Worm (Caenorhabditis elegans) whole organism, L4 larva: Measurements from ENCODE around the gene F46B6.2.

Experiments used
- F37D6.2 ChIP-seq: sonication (generic microtip); optimal IDR thresholded peaks from 2 replicates; lab custom pipeline; 2016; ENCODE audit warnings: mild to moderate bottlenecking, missing genetic modification characterization, missing compliant biosample characterization
- F44E2.7 ChIP-seq: fragments of 200-800 bp; sonication (Bioruptor generic); IDR thresholded peaks from 2 replicates; pipeline ENCODE4 v2.1.2; 2022; ENCODE audit warnings: missing genetic modification characterization, missing compliant biosample characterization
- R02D3.7 ChIP-seq: fragments of 150-350 bp; sonication (generic microtip); optimal IDR thresholded peaks from 3 replicates; lab custom pipeline; 2014; ENCODE audit warnings: missing biosample characterization, missing genetic modification characterization
- T20F7.1 ChIP-seq: fragments of 200-800 bp; sonication (Bioruptor generic); optimal IDR thresholded peaks from 2 replicates; lab custom pipeline; 2018; ENCODE audit warnings: mild to moderate bottlenecking, missing genetic modification characterization, missing compliant biosample characterization
- T26A8.4 ChIP-seq: fragments of 200-800 bp; sonication (Bioruptor generic); IDR thresholded peaks from 2 replicates; pipeline ENCODE4 v1.3.6; 2022; ENCODE audit warnings: missing genetic modification characterization, missing compliant biosample characterization
- Y105C5A.15 ChIP-seq: fragments of 200-800 bp; sonication (Bioruptor generic); IDR thresholded peaks from 2 replicates; pipeline ENCODE4 v1.3.6; 2022; ENCODE audit warnings: missing genetic modification characterization, missing compliant biosample characterization
- Y5F2A.4 ChIP-seq: fragments of 200-800 bp; sonication (Bioruptor generic); optimal IDR thresholded peaks from 2 replicates; lab custom pipeline; 2018; ENCODE audit warnings: mild to moderate bottlenecking, missing genetic modification characterization, missing compliant biosample characterization
- ZK546.5 ChIP-seq, 2 experiments: sonication (generic microtip); optimal IDR thresholded peaks; 2 replicates each; lab custom pipeline; 2017; ENCODE audit warnings: missing biosample characterization in 2 of 2, missing genetic modification characterization in 2 of 2
- aha-1 ChIP-seq: fragments of 150-350 bp; peaks from one replicate; lab custom pipeline; 2014; ENCODE audit warnings: missing biosample characterization, missing genetic modification characterization
- aly-2 ChIP-seq: sonication (generic microtip); optimal IDR thresholded peaks from 2 replicates; lab custom pipeline; 2018; ENCODE audit warnings: missing biosample characterization, missing genetic modification characterization
- ama-1 ChIP-seq: fragments of 150-350 bp; optimal IDR thresholded peaks from 2 replicates; lab custom pipeline; 2014; ENCODE audit warnings: inconsistent platforms, mixed read lengths
- attf-4 ChIP-seq: sonication (generic microtip); optimal IDR thresholded peaks from 3 replicates; lab custom pipeline; 2017; ENCODE audit warnings: missing biosample characterization, missing genetic modification characterization
- ceh-32 ChIP-seq: sonication (generic microtip); optimal IDR thresholded peaks from 2 replicates; lab custom pipeline; 2016; ENCODE audit warnings: mild to moderate bottlenecking, missing genetic modification characterization, missing compliant biosample characterization; ENCODE audit not compliant: poor library complexity
- cey-2 ChIP-seq: sonication (generic microtip); optimal IDR thresholded peaks from 3 replicates; lab custom pipeline; 2017; ENCODE audit warnings: missing genetic modification characterization, mild to moderate bottlenecking, missing compliant biosample characterization, antibody characterized with exemption, borderline replicate concordance; ENCODE audit not compliant: insufficient read depth
- ctbp-1 ChIP-seq: fragments of 200-800 bp; sonication (Bioruptor generic); IDR thresholded peaks from 2 replicates; pipeline ENCODE4 v1.3.6; 2022; ENCODE audit warnings: missing genetic modification reagents, missing genetic modification characterization, missing compliant biosample characterization
- daf-12 ChIP-seq: fragments of 150-350 bp; optimal IDR thresholded peaks from 2 replicates; lab custom pipeline; 2014; ENCODE audit warnings: missing biosample characterization, missing genetic modification reagents, missing genetic modification characterization
- dmd-8 ChIP-seq: fragments of 200-800 bp; sonication (Bioruptor generic); IDR thresholded peaks from 2 replicates; pipeline ENCODE4 v1.3.6; 2022; ENCODE audit warnings: missing genetic modification characterization, missing compliant biosample characterization
- egl-43 ChIP-seq: fragments of 200-800 bp; sonication (Bioruptor generic); IDR thresholded peaks from 2 replicates; pipeline ENCODE4 v1.3.6; 2022; ENCODE audit warnings: missing genetic modification reagents, missing genetic modification characterization, missing compliant biosample characterization
- fkh-10 ChIP-seq: fragments of 150-350 bp; optimal IDR thresholded peaks from 2 replicates; lab custom pipeline; 2014; ENCODE audit warnings: missing biosample characterization, missing genetic modification reagents, missing genetic modification characterization
- gei-8 ChIP-seq: fragments of 200-800 bp; sonication (Bioruptor generic); optimal IDR thresholded peaks from 2 replicates; lab custom pipeline; 2018; ENCODE audit warnings: mild to moderate bottlenecking, missing genetic modification characterization, missing compliant biosample characterization
- hlh-30 ChIP-seq: sonication (generic microtip); optimal IDR thresholded peaks from 2 replicates; lab custom pipeline; 2017; ENCODE audit warnings: antibody characterized with exemption, mild to moderate bottlenecking, missing genetic modification characterization, missing compliant biosample characterization; ENCODE audit not compliant: insufficient read depth
- jun-1 ChIP-seq: fragments of 150-350 bp; optimal IDR thresholded peaks from 2 replicates; lab custom pipeline; 2014; ENCODE audit warnings: missing biosample characterization, missing genetic modification reagents, missing genetic modification characterization
- lim-7 ChIP-seq: fragments of 200-800 bp; sonication (Bioruptor generic); IDR thresholded peaks from 2 replicates; pipeline ENCODE4 v1.3.6; 2022; ENCODE audit warnings: missing genetic modification characterization, missing compliant biosample characterization
- lin-1 ChIP-seq: fragments of 200-800 bp; sonication (Bioruptor generic); IDR thresholded peaks from 2 replicates; pipeline ENCODE4 v1.3.6; 2022; ENCODE audit warnings: missing genetic modification reagents, missing genetic modification characterization, missing compliant biosample characterization
- lin-29 ChIP-seq: fragments of 200-800 bp; sonication (Bioruptor generic); IDR thresholded peaks from 2 replicates; pipeline ENCODE4 v1.3.6; 2022; ENCODE audit warnings: missing genetic modification reagents, missing genetic modification characterization, missing compliant biosample characterization
- lsy-2 ChIP-seq, 2 experiments: fragments of 150-350 bp in 1 of 2; sonication (generic microtip) in 1 of 2; optimal IDR thresholded peaks; 2 replicates each; lab custom pipeline; 2014 to 2017; ENCODE audit warnings: missing biosample characterization in 2 of 2, missing genetic modification characterization in 2 of 2
- madf-5 ChIP-seq, 2 experiments: fragments of 200-800 bp; sonication (Bioruptor generic); IDR thresholded peaks; 2 replicates each; pipeline ENCODE4 v1.3.6; 2022; ENCODE audit warnings: missing compliant biosample characterization in 2 of 2, missing genetic modification characterization in 2 of 2
- mdt-29 ChIP-seq: fragments of 200-800 bp; sonication (Bioruptor generic); IDR thresholded peaks from 2 replicates; pipeline ENCODE4 v1.3.6; 2022; ENCODE audit warnings: missing genetic modification reagents, missing genetic modification characterization, missing compliant biosample characterization
- mep-1 ChIP-seq: fragments of 150-350 bp; sonication (generic microtip); optimal IDR thresholded peaks from 3 replicates; lab custom pipeline; 2014; ENCODE audit warnings: missing biosample characterization, missing genetic modification characterization
- mes-2 ChIP-seq: sonication (generic microtip); optimal IDR thresholded peaks from 2 replicates; lab custom pipeline; 2016; ENCODE audit warnings: missing genotype, mild to moderate bottlenecking, missing genetic modification characterization, missing compliant biosample characterization; ENCODE audit not compliant: poor library complexity, severe bottlenecking
- mxl-2 ChIP-seq: fragments of 200-800 bp; sonication (Bioruptor generic); conservative IDR thresholded peaks from 2 replicates; pipeline ENCODE4 v1.3.6; 2022; ENCODE audit warnings: missing genetic modification reagents, missing genetic modification characterization, missing compliant biosample characterization
- nhr-102 ChIP-seq: sonication (generic microtip); optimal IDR thresholded peaks from 2 replicates; lab custom pipeline; 2016; ENCODE audit warnings: mild to moderate bottlenecking, missing genetic modification characterization, moderate library complexity, missing compliant biosample characterization
- nhr-111 ChIP-seq: fragments of 200-800 bp; sonication (Bioruptor generic); optimal IDR thresholded peaks from 2 replicates; lab custom pipeline; 2018; ENCODE audit warnings: mild to moderate bottlenecking, missing genetic modification characterization, missing compliant biosample characterization
- nhr-42 ChIP-seq: fragments of 200-800 bp; sonication (Bioruptor generic); IDR thresholded peaks from 2 replicates; pipeline ENCODE4 v1.3.6; 2022; ENCODE audit warnings: missing genetic modification characterization, missing compliant biosample characterization
- nhr-6 ChIP-seq: fragments of 150-350 bp; optimal IDR thresholded peaks from 2 replicates; lab custom pipeline; 2014; ENCODE audit warnings: missing biosample characterization, missing genetic modification characterization
- pha-4 ChIP-seq, 2 experiments: fragments of 150-350 bp in 1 of 2; fragments of 200-800 bp in 1 of 2; sonication (Bioruptor generic) in 1 of 2; IDR thresholded peaks in 1 of 2; optimal IDR thresholded peaks in 1 of 2; 2 replicates each; pipeline versions ENCODE4 v1.3.6 to Lab custom; 2014 to 2022; ENCODE audit warnings: missing genetic modification characterization in 2 of 2, missing genetic modification reagents in 2 of 2, missing biosample characterization in 1 of 2, missing compliant biosample characterization in 1 of 2
- php-3 ChIP-seq: fragments of 200-800 bp; sonication (Bioruptor generic); IDR thresholded peaks from 2 replicates; pipeline ENCODE4 v1.3.6; 2022; ENCODE audit warnings: missing genetic modification reagents, missing genetic modification characterization, missing compliant biosample characterization
- rbr-2 ChIP-seq: sonication (generic microtip); optimal IDR thresholded peaks from 2 replicates; lab custom pipeline; 2016; ENCODE audit warnings: missing genotype, missing genetic modification characterization, missing compliant biosample characterization
- saeg-2 ChIP-seq: fragments of 200-800 bp; sonication (Bioruptor generic); IDR thresholded peaks from 2 replicates; pipeline ENCODE4 v1.3.6; 2022; ENCODE audit warnings: missing genetic modification reagents, missing genetic modification characterization, missing compliant biosample characterization
- set-16 ChIP-seq: fragments of 200-800 bp; sonication (Bioruptor generic); IDR thresholded peaks from 2 replicates; pipeline ENCODE4 v1.3.6; 2022; ENCODE audit warnings: missing genetic modification reagents, missing genetic modification characterization, missing compliant biosample characterization
- spr-1 ChIP-seq: sonication (generic microtip); optimal IDR thresholded peaks from 2 replicates; lab custom pipeline; 2016; ENCODE audit warnings: mild to moderate bottlenecking, missing genetic modification characterization, missing compliant biosample characterization
- spr-3 ChIP-seq: fragments of 200-800 bp; sonication (Bioruptor generic); optimal IDR thresholded peaks from 2 replicates; lab custom pipeline; 2018; ENCODE audit warnings: mild to moderate bottlenecking, missing genetic modification characterization, missing compliant biosample characterization
- tra-1 ChIP-seq: fragments of 200-800 bp; sonication (Bioruptor generic); IDR thresholded peaks from 2 replicates; pipeline ENCODE4 v1.3.6; 2022; ENCODE audit warnings: missing genetic modification reagents, missing genetic modification characterization, missing compliant biosample characterization
- unc-62 ChIP-seq, 3 experiments: fragments of 150-350 bp in 1 of 3; sonication (generic microtip); optimal IDR thresholded peaks in 2 of 3; peaks in 1 of 3; 1 replicate in 1 of 3; 2 replicates in 2 of 3; lab custom pipeline; 2014 to 2017; ENCODE audit warnings: missing biosample characterization in 3 of 3, missing genetic modification characterization in 3 of 3, missing genetic modification reagents in 3 of 3, missing genotype in 1 of 3
- vab-7 ChIP-seq: fragments of 200-800 bp; sonication (Bioruptor generic); IDR thresholded peaks from 2 replicates; pipeline ENCODE4 v1.3.6; 2022; ENCODE audit warnings: missing genetic modification reagents, missing genetic modification characterization, missing compliant biosample characterization
- zfp-2 ChIP-seq: sonication (generic microtip); optimal IDR thresholded peaks from 2 replicates; lab custom pipeline; 2016; ENCODE audit warnings: mild to moderate bottlenecking, missing genetic modification characterization, missing compliant biosample characterization

F46B6.2 gene

DNA sequence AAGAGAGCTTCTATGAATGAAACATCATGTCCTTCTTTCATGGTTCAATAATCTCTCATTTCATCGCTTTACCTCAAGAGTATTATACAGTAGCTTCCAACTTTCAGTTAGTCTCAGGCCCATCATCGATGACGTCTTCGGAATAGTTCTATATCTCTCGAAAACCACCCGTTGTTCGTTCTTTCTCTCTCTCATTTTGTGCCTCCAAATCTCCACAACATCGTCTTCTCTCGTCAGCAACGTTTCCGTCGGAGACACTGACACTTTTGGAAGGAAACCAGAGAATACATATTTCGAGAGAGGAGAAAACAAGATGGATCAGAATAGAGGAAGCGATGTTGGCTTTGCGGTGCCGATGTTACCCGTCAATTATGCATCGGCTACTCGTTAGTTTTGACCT lies 40.2 kb upstream of the F46B6.2 start:
- TF ChIP-seq nhr-42 (GFP tag; lab: Robert Waterston, UW) (no peak), Y105C5A.15 (GFP tag; lab: Robert Waterston, UW) (0 out of 2 replicates have a peak, but pooled peaks have one; percentile 3), madf-5 (GFP tag; IDR thresholded peaks at IDR 0.05; lab: Robert Waterston, UW) (no peak), aly-2 (tag; lab: Kevin White, UChicago) (no peak), dmd-8 (GFP tag; lab: Robert Waterston, UW) (peak; percentile 49; the same call in 1 of the 2 replicates), ctbp-1 (GFP tag; lab: Robert Waterston, UW) (no peak), Y5F2A.4 (peak; percentile 41), egl-43 (peak; percentile 70), mdt-29 (GFP tag; lab: Robert Waterston, UW) (peak; percentile 54), lim-7 (GFP tag; lab: Robert Waterston, UW) (0 out of 2 replicates have a peak, but pooled peaks have one; percentile 5), attf-4 (tag; lab: Kevin White, UChicago) (no peak), lsy-2 (tag; optimal IDR thresholded peaks at IDR 0.05; lab: Kevin White, UChicago) (peak; percentile 33 to 35), mes-2 (tag; lab: Kevin White, UChicago) (peak; percentile 47), unc-62 (GFP tag; optimal IDR thresholded peaks at IDR 0.05 in 1 of 2; lab: Kevin White, UChicago) (peak in 1 of 2 experiments; percentile 78), unc-62 (tag; optimal IDR thresholded peaks at IDR 0.05; lab: Kevin White, UChicago) (no peak), aha-1 (tag; lab: Kevin White, UChicago) (peak; percentile 80), ama-1 (lab: Kevin White, UChicago) (peak; percentile 43), php-3 (GFP tag; lab: Robert Waterston, UW) (no peak), vab-7 (peak; percentile 66; the same call in 1 of the 2 replicates), nhr-102 (no peak), saeg-2 (GFP tag; lab: Robert Waterston, UW) (0 out of 2 replicates have a peak, but pooled peaks have one; percentile 17), pha-4 (GFP tag; IDR thresholded peaks at IDR 0.05; lab: Robert Waterston, UW) (no peak), pha-4 (tag; optimal IDR thresholded peaks at IDR 0.05; lab: Kevin White, UChicago) (no peak)

DNA sequence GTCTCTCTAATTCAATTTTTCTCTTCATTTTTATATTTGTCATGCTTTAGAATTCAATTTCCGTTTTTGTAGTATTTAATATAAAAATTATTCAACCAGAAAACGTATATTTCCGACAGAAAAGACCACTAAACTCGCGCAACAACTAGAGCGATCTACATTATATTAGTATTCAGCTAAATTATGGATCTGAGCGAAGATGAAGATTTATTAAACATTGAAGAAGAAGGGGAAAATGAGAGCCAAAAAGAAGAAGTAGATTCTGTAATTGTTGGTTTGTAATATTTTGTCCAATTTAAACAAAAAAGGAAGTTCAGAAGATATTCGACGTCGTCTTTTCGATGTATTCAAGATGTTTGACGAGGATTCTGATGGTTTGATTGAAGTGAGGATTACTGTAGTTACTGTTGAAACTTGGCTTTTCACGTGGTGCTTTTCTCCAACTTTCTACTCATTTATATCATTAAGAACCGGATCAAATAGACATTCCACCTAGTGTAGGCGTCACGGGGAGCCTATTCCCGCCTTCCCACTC lies 38.1 kb upstream of the F46B6.2 start, which contains the start of gene cal-7:
Gene cal-7 (plus strand): TSS at position 184 of the 535 bp plus-strand sequence.
- TF ChIP-seq mes-2 (tag; lab: Kevin White, UChicago) (no peak), mxl-2 (GFP tag; lab: Robert Waterston, UW) (no peak), nhr-42 (GFP tag; lab: Robert Waterston, UW) (peak; percentile 59; the same call in 1 of the 2 replicates), Y5F2A.4 (peak; percentile 15), nhr-6 (no peak), lin-1 (GFP tag; lab: Robert Waterston, UW) (no peak), spr-3 (GFP tag; lab: Kevin White, UChicago) (peak; percentile 26), F37D6.2 (no peak), R02D3.7 (no peak), hlh-30 (tag; lab: Kevin White, UChicago) (peak; percentile 3), tra-1 (GFP tag; lab: Robert Waterston, UW) (0 out of 2 replicates have a peak, but pooled peaks have one; percentile 52), T20F7.1 (GFP tag; lab: Kevin White, UChicago) (peak; percentile 29), cey-2 (no peak), jun-1 (tag; lab: Kevin White, UChicago) (no peak), set-16 (GFP tag; lab: Robert Waterston, UW) (no peak), daf-12 (tag; lab: Kevin White, UChicago) (no peak), T26A8.4 (GFP tag; lab: Robert Waterston, UW) (peak; percentile 70), ZK546.5 (tag; optimal IDR thresholded peaks at IDR 0.05; lab: Kevin White, UChicago) (no peak), zfp-2 (tag; lab: Kevin White, UChicago) (no peak), unc-62 (GFP tag; optimal IDR thresholded peaks at IDR 0.05 in 1 of 2; lab: Kevin White, UChicago) (no peak), unc-62 (tag; optimal IDR thresholded peaks at IDR 0.05; lab: Kevin White, UChicago) (no peak), spr-1 (tag; lab: Kevin White, UChicago) (no peak), mep-1 (tag; lab: Kevin White, UChicago) (peak; percentile 31), ceh-32 (no peak), rbr-2 (no peak), gei-8 (no peak), lin-29 (GFP tag; lab: Robert Waterston, UW) (no peak), nhr-102 (peak; percentile 48), fkh-10 (GFP tag; lab: Kevin White, UChicago) (peak; percentile 67), attf-4 (tag; lab: Kevin White, UChicago) (no peak), nhr-111 (GFP tag; lab: Kevin White, UChicago) (peak; percentile 17), F44E2.7 (no peak)
